Worm (Caenorhabditis elegans) whole organism, late embryonic: Measurements from ENCODE around the gene spe-51.

Experiments used
- C08G9.2 ChIP-seq: sonication (generic microtip); optimal IDR thresholded peaks from 2 replicates; lab custom pipeline; 2016; ENCODE audit warnings: mild to moderate bottlenecking, missing genetic modification characterization, moderate library complexity, missing compliant biosample characterization
- C38D4.7 ChIP-seq: fragments of 200-800 bp; sonication (Bioruptor generic); optimal IDR thresholded peaks from 2 replicates; lab custom pipeline; 2018; ENCODE audit warnings: mild to moderate bottlenecking, missing genetic modification characterization, moderate library complexity, missing compliant biosample characterization
- K02D7.2 ChIP-seq: sonication (generic microtip); optimal IDR thresholded peaks from 2 replicates; lab custom pipeline; 2017; ENCODE audit warnings: mild to moderate bottlenecking, missing genetic modification characterization, missing compliant biosample characterization
- Y22D7AL.16 ChIP-seq: sonication (generic microtip); optimal IDR thresholded peaks from 2 replicates; lab custom pipeline; 2016; ENCODE audit warnings: missing genetic modification characterization, missing compliant biosample characterization
- ahr-1 ChIP-seq: sonication (generic microtip); optimal IDR thresholded peaks from 2 replicates; lab custom pipeline; 2016; ENCODE audit warnings: missing genetic modification characterization, missing compliant biosample characterization
- ama-1 ChIP-seq: fragments of 150-350 bp; optimal IDR thresholded peaks from 2 replicates; lab custom pipeline; 2014
- ceh-19 ChIP-seq: fragments of 200-800 bp; sonication (Bioruptor generic); optimal IDR thresholded peaks from 2 replicates; lab custom pipeline; 2018; ENCODE audit warnings: mild to moderate bottlenecking, missing genetic modification characterization, missing compliant biosample characterization
- ceh-24 ChIP-seq: sonication (generic microtip); optimal IDR thresholded peaks from 2 replicates; lab custom pipeline; 2016; ENCODE audit warnings: mild to moderate bottlenecking, missing genetic modification characterization, missing compliant biosample characterization
- ceh-45 ChIP-seq: fragments of 200-800 bp; sonication (Bioruptor generic); IDR thresholded peaks from 2 replicates; pipeline ENCODE4 v1.3.6; 2022; ENCODE audit warnings: missing genetic modification reagents, missing genetic modification characterization, missing compliant biosample characterization
- ceh-6 ChIP-seq: fragments of 200-800 bp; sonication (Bioruptor generic); optimal IDR thresholded peaks from 2 replicates; lab custom pipeline; 2018; ENCODE audit warnings: mild to moderate bottlenecking, missing genetic modification characterization, missing compliant biosample characterization
- ceh-9 ChIP-seq: sonication (generic microtip); optimal IDR thresholded peaks from 2 replicates; lab custom pipeline; 2016; ENCODE audit warnings: mild to moderate bottlenecking, missing genetic modification characterization, inconsistent platforms, missing compliant biosample characterization
- dmd-4 ChIP-seq: sonication (generic microtip); optimal IDR thresholded peaks from 2 replicates; lab custom pipeline; 2016; ENCODE audit warnings: borderline replicate concordance, missing genetic modification characterization, missing compliant biosample characterization
- elt-2 ChIP-seq: sonication (generic microtip); optimal IDR thresholded peaks from 2 replicates; lab custom pipeline; 2016; ENCODE audit warnings: missing genetic modification reagents, missing genetic modification characterization, missing compliant biosample characterization
- elt-4 ChIP-seq: sonication (generic microtip); optimal IDR thresholded peaks from 2 replicates; lab custom pipeline; 2016; ENCODE audit warnings: missing genetic modification characterization, missing compliant biosample characterization
- fkh-6 ChIP-seq: sonication (generic microtip); optimal IDR thresholded peaks from 2 replicates; lab custom pipeline; 2016; ENCODE audit warnings: missing genetic modification characterization, missing compliant biosample characterization
- hlh-13 ChIP-seq: fragments of 200-800 bp; sonication (Bioruptor generic); optimal IDR thresholded peaks from 2 replicates; lab custom pipeline; 2018; ENCODE audit warnings: mild to moderate bottlenecking, missing genetic modification characterization, missing compliant biosample characterization
- hlh-15 ChIP-seq: sonication (generic microtip); optimal IDR thresholded peaks from 2 replicates; lab custom pipeline; 2016; ENCODE audit warnings: missing genetic modification characterization, missing compliant biosample characterization
- hlh-30 ChIP-seq: sonication (generic microtip); optimal IDR thresholded peaks from 2 replicates; lab custom pipeline; 2017; ENCODE audit warnings: antibody characterized with exemption, missing genetic modification characterization, missing compliant biosample characterization; ENCODE audit not compliant: insufficient read depth
- hlh-8 ChIP-seq: sonication (generic microtip); optimal IDR thresholded peaks from 2 replicates; lab custom pipeline; 2016; ENCODE audit warnings: missing genotype, missing genetic modification characterization, missing compliant biosample characterization
- mec-3 ChIP-seq: sonication (generic microtip); optimal IDR thresholded peaks from 2 replicates; lab custom pipeline; 2016; ENCODE audit warnings: borderline replicate concordance, missing genetic modification characterization, missing compliant biosample characterization
- nfya-1 ChIP-seq: sonication (generic microtip); optimal IDR thresholded peaks from 2 replicates; lab custom pipeline; 2017; ENCODE audit warnings: missing genetic modification characterization, mild to moderate bottlenecking, missing compliant biosample characterization, antibody characterized with exemption, moderate library complexity
- nhr-232 ChIP-seq: sonication (generic microtip); optimal IDR thresholded peaks from 2 replicates; lab custom pipeline; 2016; ENCODE audit warnings: missing genetic modification characterization, missing compliant biosample characterization
- pag-3 ChIP-seq: sonication (generic microtip); optimal IDR thresholded peaks from 2 replicates; lab custom pipeline; 2016; ENCODE audit warnings: missing compliant biosample characterization, missing genetic modification characterization, borderline replicate concordance
- pha-2 ChIP-seq: sonication (generic microtip); optimal IDR thresholded peaks from 2 replicates; lab custom pipeline; 2017; ENCODE audit warnings: mild to moderate bottlenecking, missing genetic modification characterization, missing compliant biosample characterization
- pha-4 ChIP-seq: fragments of 150-350 bp; optimal IDR thresholded peaks from 2 replicates; lab custom pipeline; 2018; ENCODE audit warnings: missing biosample characterization, missing genetic modification reagents, missing genetic modification characterization
- ref-2 ChIP-seq: sonication (generic microtip); optimal IDR thresholded peaks from 2 replicates; lab custom pipeline; 2016; ENCODE audit warnings: missing genetic modification characterization, missing compliant biosample characterization
- sox-4 ChIP-seq: sonication (generic microtip); optimal IDR thresholded peaks from 2 replicates; lab custom pipeline; 2017; ENCODE audit warnings: mild to moderate bottlenecking, missing genetic modification characterization, inconsistent platforms, missing compliant biosample characterization
- ttx-3 ChIP-seq: sonication (generic microtip); optimal IDR thresholded peaks from 2 replicates; lab custom pipeline; 2016; ENCODE audit warnings: missing genetic modification reagents, missing genetic modification characterization, missing compliant biosample characterization
- unc-55 ChIP-seq: sonication (generic microtip); optimal IDR thresholded peaks from 2 replicates; lab custom pipeline; 2017; ENCODE audit warnings: missing biosample characterization, missing genetic modification reagents, missing genetic modification characterization

Gene spe-51

ce11 chrIV:4737258-4737657 lies 44.7 kb downstream of the spe-51 start, which contains the start of gene fbxb-78:
fbxb-78 (plus strand) TSS chrIV:4737558.
- TF ChIP-seq ahr-1 (tag; lab: Kevin White, UChicago): no peak
- TF ChIP-seq dmd-4 (tag; lab: Kevin White, UChicago): no peak
- no peak for TF ChIP-seq nhr-232 (tag; lab: Kevin White, UChicago)

DNA sequence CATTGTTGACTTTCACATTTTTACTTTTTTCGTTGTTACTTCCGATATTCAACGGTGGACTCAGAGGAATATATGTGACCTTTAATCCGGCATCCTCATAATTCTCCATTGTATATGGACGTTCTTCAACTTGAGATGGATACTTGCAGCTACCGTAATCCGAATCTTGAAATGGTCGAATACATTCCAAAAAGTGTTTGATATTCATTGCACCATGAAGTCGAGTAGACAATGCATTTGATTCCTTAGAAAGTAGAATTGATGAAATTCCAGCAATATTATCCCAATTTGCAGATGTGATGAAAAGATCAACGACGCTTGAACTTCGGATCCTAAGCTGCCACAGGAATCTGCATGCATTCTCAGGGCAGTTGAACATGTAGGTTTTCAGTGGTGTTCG lies 49.9 kb downstream of the spe-51 start:
- TF ChIP-seq C08G9.2 (tag; lab: Kevin White, UChicago): no peak
- no peak for TF ChIP-seq hlh-8 (tag; lab: Kevin White, UChicago)
- TF ChIP-seq pha-4 (tag; lab: Kevin White, UChicago): no peak
- TF ChIP-seq ceh-24 (tag; lab: Kevin White, UChicago): no peak
- no peak for TF ChIP-seq pha-2 (tag; lab: Kevin White, UChicago)
- TF ChIP-seq C38D4.7 (GFP tag; lab: Kevin White, UChicago): no peak
- TF ChIP-seq ama-1: no peak
- no peak for TF ChIP-seq ceh-45 (GFP tag; lab: Robert Waterston, UW)
- TF ChIP-seq Y22D7AL.16 (tag; lab: Kevin White, UChicago): no peak
- TF ChIP-seq ttx-3 (tag; lab: Kevin White, UChicago): no peak
- no peak for TF ChIP-seq unc-55

DNA sequence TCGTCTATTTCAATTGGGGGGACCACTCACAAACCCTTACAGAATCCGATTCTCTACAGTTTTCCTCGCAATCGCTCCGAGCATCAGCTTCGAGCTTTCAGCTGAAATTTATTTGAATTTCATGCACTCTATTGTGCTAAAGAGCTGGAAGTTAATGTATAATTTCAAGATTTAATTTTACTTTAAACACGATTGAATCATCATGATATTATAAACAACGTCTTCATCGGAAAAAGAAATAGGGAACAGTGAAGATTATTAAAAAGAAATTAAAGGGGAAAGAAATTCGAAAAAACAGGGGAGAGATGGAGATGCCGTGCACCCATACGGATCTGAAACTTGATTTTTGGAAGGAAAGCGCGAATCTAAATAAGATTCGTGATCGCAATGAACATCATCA lies 51.6 kb downstream of the spe-51 start, which contains the start of gene hoe-1:
Gene hoe-1 (minus strand): TSS at position 101 of the 400 bp plus-strand sequence.
- TF ChIP-seq elt-4 (tag; lab: Kevin White, UChicago) (no peak), nfya-1 (tag; lab: Kevin White, UChicago) (no peak), fkh-6 (no peak), hlh-30 (no peak), ref-2 (tag; lab: Kevin White, UChicago) (no peak), pha-4 (tag; lab: Kevin White, UChicago) (no peak), ceh-6 (GFP tag; lab: Kevin White, UChicago) (no peak), ceh-9 (tag; lab: Kevin White, UChicago) (no peak), hlh-15 (no peak), K02D7.2 (tag; lab: Kevin White, UChicago) (no peak), C38D4.7 (GFP tag; lab: Kevin White, UChicago) (no peak), pag-3 (tag; lab: Kevin White, UChicago) (no peak), mec-3 (tag; lab: Kevin White, UChicago) (no peak)

ce11 chrIV:4745422-4745821 lies 52.9 kb downstream of the spe-51 start, which contains the start of gene timm-17B.1:
timm-17B.1 (minus strand) TSS chrIV:4745492.
- TF ChIP-seq elt-2 (tag; lab: Kevin White, UChicago): peak; percentile 42
- no peak for TF ChIP-seq C38D4.7 (GFP tag; lab: Kevin White, UChicago)
- TF ChIP-seq nfya-1 (tag; lab: Kevin White, UChicago): peak; percentile 35
- no peak for TF ChIP-seq ceh-19 (GFP tag; lab: Kevin White, UChicago)
- peak; percentile 36 for TF ChIP-seq ttx-3 (tag; lab: Kevin White, UChicago)
- TF ChIP-seq K02D7.2 (tag; lab: Kevin White, UChicago): no peak
- TF ChIP-seq sox-4 (tag; lab: Kevin White, UChicago): peak; percentile 6
- no peak for TF ChIP-seq hlh-13
